Fruit fly (Drosophila melanogaster): ENCODE results near the gene CG13083.

CG13083 gene

DNA sequence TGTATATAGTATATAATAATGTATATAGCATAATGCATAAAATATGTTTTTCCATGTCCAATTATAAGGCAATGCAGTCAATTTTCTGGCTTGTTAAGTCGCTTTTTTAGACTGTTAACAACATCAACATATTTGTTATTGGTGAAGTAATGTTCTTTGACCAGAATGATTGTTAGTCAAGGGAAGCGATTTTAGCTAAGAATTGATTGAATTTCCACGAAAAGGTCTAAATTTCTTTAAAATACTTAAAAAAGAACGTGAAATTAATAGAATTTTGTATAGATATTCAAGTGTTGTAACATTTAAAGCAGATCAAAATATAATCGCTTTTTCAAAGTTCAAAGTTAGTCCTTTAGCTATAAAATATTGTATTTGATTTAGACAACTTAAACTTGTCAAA is 23.9 kb upstream of the CG13083 start (continued):
- TF ChIP-seq esn (GFP tag; optimal IDR thresholded peaks at IDR 0.05) (no peak), CG3919 (GFP tag; optimal IDR thresholded peaks at IDR 0.05) (peak; percentile 9), fd59A (GFP tag; optimal IDR thresholded peaks at IDR 0.05) (no peak), Ets21C (GFP tag; optimal IDR thresholded peaks at IDR 0.05) (no peak), CG11902 (GFP tag; optimal IDR thresholded peaks at IDR 0.05) (no peak), ss (GFP tag; optimal IDR thresholded peaks at IDR 0.05) (no peak)

dm6 chr2L:19463824-19464317 is 23.4 kb upstream of the CG13083 start, which contains the start of gene tj:
Gene tj, plus strand, starts transcription at chr2L:19464267.
- TF ChIP-seq Met (GFP tag; optimal IDR thresholded peaks at IDR 0.05) (no peak), Lpt (GFP tag; optimal IDR thresholded peaks at IDR 0.05) (no peak), pdm3 (GFP tag; optimal IDR thresholded peaks at IDR 0.05) (no peak), CG6854 (GFP tag; optimal IDR thresholded peaks at IDR 0.05) (no peak), svp (GFP tag) (peak; percentile 60), topi (GFP tag; optimal IDR thresholded peaks at IDR 0.05) (no peak), Eip78C (GFP tag) (peak; percentile 12), CG6163 (GFP tag; IDR thresholded peaks at IDR 0.05) (0 out of 3 replicates have a peak, but pooled peaks have one; percentile 22), CG10669 (GFP tag; optimal IDR thresholded peaks at IDR 0.05) (no peak), Sox14 (GFP tag; optimal IDR thresholded peaks at IDR 0.05) (no peak), fkh (GFP tag; optimal IDR thresholded peaks at IDR 0.05) (no peak), Hr38 (GFP tag; optimal IDR thresholded peaks at IDR 0.05) (no peak), cyc (GFP tag; optimal IDR thresholded peaks at IDR 0.05) (no peak), CG11902 (GFP tag; optimal IDR thresholded peaks at IDR 0.05) (no peak)

dm6 chr2L:19469090-19469489 is 18.2 kb upstream of the CG13083 start:
- TF ChIP-seq CG6276 (GFP tag; optimal IDR thresholded peaks at IDR 0.05) (no peak), vri (GFP tag; optimal IDR thresholded peaks at IDR 0.05) (peak; percentile 34), svp (GFP tag) (peak; percentile 99), CG11294 (GFP tag; IDR thresholded peaks at IDR 0.05) (no peak)

DNA sequence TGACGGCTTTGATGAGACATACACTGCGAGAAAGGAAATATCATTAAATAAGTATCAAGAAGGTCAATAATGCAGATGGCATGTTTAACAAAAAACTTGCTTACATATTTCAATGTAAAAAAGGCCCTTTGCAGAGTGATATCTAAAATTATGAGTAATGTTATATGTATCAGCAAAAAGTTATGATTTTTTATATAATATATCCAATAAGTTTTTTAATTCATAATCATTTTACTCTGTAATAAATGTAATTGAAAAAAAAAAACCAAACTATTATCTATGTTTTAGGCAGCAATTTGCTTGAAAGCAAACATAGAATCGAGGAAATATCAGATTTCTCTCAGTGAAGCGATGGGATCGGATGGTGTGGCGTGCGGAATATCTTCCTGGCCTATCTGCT is 17.5 kb upstream of the CG13083 start:
- TF ChIP-seq CG3919 (GFP tag; optimal IDR thresholded peaks at IDR 0.05) (no peak), Sox14 (GFP tag; optimal IDR thresholded peaks at IDR 0.05) (no peak), Sox102F (GFP tag; optimal IDR thresholded peaks at IDR 0.05) (no peak), acj6 (GFP tag; optimal IDR thresholded peaks at IDR 0.05) (peak; percentile 0), Gug (GFP tag; IDR thresholded peaks at IDR 0.05) (no peak), CG4318 (GFP tag; optimal IDR thresholded peaks at IDR 0.05) (no peak), CG10631 (GFP tag; optimal IDR thresholded peaks at IDR 0.05) (peak; percentile 14), achi (GFP tag; optimal IDR thresholded peaks at IDR 0.05) (peak; percentile 16), fd59A (GFP tag; optimal IDR thresholded peaks at IDR 0.05) (no peak)

- no peak for TF ChIP-seq Hr39 (GFP tag; optimal IDR thresholded peaks at IDR 0.05)
- TF ChIP-seq CG9139 (GFP tag; optimal IDR thresholded peaks at IDR 0.05): no peak
- TF ChIP-seq CG11902 (GFP tag; optimal IDR thresholded peaks at IDR 0.05): no peak
- TF ChIP-seq Hr38 (GFP tag; optimal IDR thresholded peaks at IDR 0.05): no peak
- TF ChIP-seq CG34406 (GFP tag; optimal IDR thresholded peaks at IDR 0.05): no peak
These were observed 15.0 kb upstream of the CG13083 start for dm6 chr2L:19472256-19472655.

DNA sequence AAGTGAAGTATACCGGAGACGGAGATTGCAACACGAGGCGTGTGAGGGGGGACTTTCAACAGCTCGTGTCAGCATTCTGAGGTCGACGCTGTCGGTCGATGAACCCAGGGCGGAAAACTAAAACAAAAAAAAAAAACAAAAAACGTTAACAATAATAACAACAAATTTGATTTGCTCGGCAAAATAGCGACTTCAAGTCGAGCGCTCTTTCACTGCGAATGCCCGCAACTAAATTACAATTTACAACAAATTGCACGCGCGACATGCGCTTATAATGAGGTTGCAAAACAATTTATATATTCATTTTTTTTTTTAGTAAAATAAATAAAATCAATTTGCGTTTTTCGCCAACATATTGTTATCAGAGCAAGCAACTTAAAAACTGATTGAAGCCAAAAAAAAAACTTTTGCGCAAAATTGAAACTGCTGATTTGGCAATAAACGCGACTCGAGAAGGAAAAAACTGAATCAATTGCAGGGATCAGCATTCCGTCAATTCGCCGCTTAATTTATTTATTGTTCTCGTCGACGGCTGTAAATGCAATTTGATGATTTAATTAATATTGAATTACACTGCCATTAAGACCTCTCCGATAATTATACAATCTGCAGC is 13.8 kb upstream of the CG13083 start:
- TF ChIP-seq svp (GFP tag) (peak; percentile 59), fkh (GFP tag; optimal IDR thresholded peaks at IDR 0.05) (no peak)
